Worm (Caenorhabditis elegans): ENCODE results near the gene clec-233.

clec-233 gene

ce11 chrV:16218522-16218921 lies 15.2 kb upstream of the clec-233 start, which contains the start of gene F11A5.15:
Gene F11A5.15, minus strand, starts transcription at chrV:16218622.
- no peak for TF ChIP-seq him-1 (tag; optimal IDR thresholded peaks at IDR 0.05)
- no peak for TF ChIP-seq W03F9.2 (tag; optimal IDR thresholded peaks at IDR 0.05)
- TF ChIP-seq dao-5 (tag; optimal IDR thresholded peaks at IDR 0.05), result no peak

ce11 chrV:16218972-16219757 lies 14.6 kb upstream of the clec-233 start, which contains the start of gene glc-1:
Gene glc-1, plus strand, starts transcription at chrV:16219634.
- TF ChIP-seq W03F9.2 (tag; optimal IDR thresholded peaks at IDR 0.05) (no peak), dao-5 (tag; optimal IDR thresholded peaks at IDR 0.05) (no peak), him-1 (tag; optimal IDR thresholded peaks at IDR 0.05) (no peak)

ce11 chrV:16220020-16220419 lies 13.7 kb upstream of the clec-233 start:
- TF ChIP-seq W03F9.2 (tag; optimal IDR thresholded peaks at IDR 0.05), result no peak
- no peak for TF ChIP-seq dao-5 (tag; optimal IDR thresholded peaks at IDR 0.05)
- TF ChIP-seq him-1 (tag; optimal IDR thresholded peaks at IDR 0.05), result no peak

- TF ChIP-seq dao-5 (tag; optimal IDR thresholded peaks at IDR 0.05) (no peak), him-1 (tag; optimal IDR thresholded peaks at IDR 0.05) (no peak), W03F9.2 (tag; optimal IDR thresholded peaks at IDR 0.05) (no peak)
These were observed 9.7 kb upstream of the clec-233 start, which contains the start of gene stdh-2 for ce11 chrV:16224027-16224426. Gene stdh-2, plus strand, starts transcription at chrV:16224327.

ce11 chrV:16225524-16226116 lies 8.1 kb upstream of the clec-233 start:
- TF ChIP-seq him-1 (tag; optimal IDR thresholded peaks at IDR 0.05), result no peak
- no peak for TF ChIP-seq W03F9.2 (tag; optimal IDR thresholded peaks at IDR 0.05)
- no peak for TF ChIP-seq dao-5 (tag; optimal IDR thresholded peaks at IDR 0.05)

ce11 chrV:16226581-16226980 lies 7.1 kb upstream of the clec-233 start, which contains the start of gene F11A5.13:
Gene F11A5.13, minus strand, starts transcription at chrV:16226681.
- no peak for TF ChIP-seq dao-5 (tag; optimal IDR thresholded peaks at IDR 0.05)
- TF ChIP-seq W03F9.2 (tag; optimal IDR thresholded peaks at IDR 0.05), result no peak
- no peak for TF ChIP-seq him-1 (tag; optimal IDR thresholded peaks at IDR 0.05)

- TF ChIP-seq dao-5 (tag; optimal IDR thresholded peaks at IDR 0.05), result no peak
- TF ChIP-seq him-1 (tag; optimal IDR thresholded peaks at IDR 0.05), result no peak
- TF ChIP-seq W03F9.2 (tag; optimal IDR thresholded peaks at IDR 0.05), result no peak
These were observed 4.3 kb upstream of the clec-233 start for ce11 chrV:16229439-16229838.

- TF ChIP-seq dao-5 (tag; optimal IDR thresholded peaks at IDR 0.05) (no peak), W03F9.2 (tag; optimal IDR thresholded peaks at IDR 0.05) (no peak), him-1 (tag; optimal IDR thresholded peaks at IDR 0.05) (no peak)
These were observed 3.8 kb upstream of the clec-233 start, which contains the start of the genes F21H7.2 and F21H7.12 for ce11 chrV:16229896-16230295. Gene F21H7.2, minus strand, starts transcription at chrV:16229996. Gene F21H7.12, plus strand, starts transcription at chrV:16230165.

ce11 chrV:16232180-16232579 lies 1.5 kb upstream of the clec-233 start, which contains the start of gene gst-22:
Gene gst-22, minus strand, starts transcription at chrV:16232282.
- TF ChIP-seq dao-5 (tag; optimal IDR thresholded peaks at IDR 0.05), result no peak
- no peak for TF ChIP-seq W03F9.2 (tag; optimal IDR thresholded peaks at IDR 0.05)
- no peak for TF ChIP-seq him-1 (tag; optimal IDR thresholded peaks at IDR 0.05)

ce11 chrV:16235135-16235534 lies 1.4 kb downstream of the clec-233 start, which contains the start of gene F21H7.3:
Gene F21H7.3, minus strand, starts transcription at chrV:16235235.
- TF ChIP-seq him-1 (tag; optimal IDR thresholded peaks at IDR 0.05) (no peak), dao-5 (tag; optimal IDR thresholded peaks at IDR 0.05) (no peak), W03F9.2 (tag; optimal IDR thresholded peaks at IDR 0.05) (no peak)

- TF ChIP-seq W03F9.2 (tag; optimal IDR thresholded peaks at IDR 0.05), result no peak
- TF ChIP-seq him-1 (tag; optimal IDR thresholded peaks at IDR 0.05), result no peak
- no peak for TF ChIP-seq dao-5 (tag; optimal IDR thresholded peaks at IDR 0.05)
These were observed 1.9 kb downstream of the clec-233 start, which contains the start of gene srh-98 for ce11 chrV:16235647-16236046. Gene srh-98, minus strand, starts transcription at chrV:16235747.

ce11 chrV:16237223-16237622 lies 3.5 kb downstream of the clec-233 start, which contains the start of gene F21H7.5:
Gene F21H7.5, plus strand, starts transcription at chrV:16237523.
- TF ChIP-seq W03F9.2 (tag; optimal IDR thresholded peaks at IDR 0.05), result no peak
- no peak for TF ChIP-seq dao-5 (tag; optimal IDR thresholded peaks at IDR 0.05)
- TF ChIP-seq him-1 (tag; optimal IDR thresholded peaks at IDR 0.05), result no peak

- no peak for TF ChIP-seq W03F9.2 (tag; optimal IDR thresholded peaks at IDR 0.05)
- TF ChIP-seq dao-5 (tag; optimal IDR thresholded peaks at IDR 0.05), result no peak
- no peak for TF ChIP-seq him-1 (tag; optimal IDR thresholded peaks at IDR 0.05)
These were observed 10.4 kb downstream of the clec-233 start, which contains the start of gene srh-104 for ce11 chrV:16244078-16244477. Gene srh-104, minus strand, starts transcription at chrV:16244178.

ce11 chrV:16246579-16246978 lies 12.9 kb downstream of the clec-233 start, which contains the start of gene srh-95:
Gene srh-95, plus strand, starts transcription at chrV:16246879.
- TF ChIP-seq W03F9.2 (tag; optimal IDR thresholded peaks at IDR 0.05) (no peak), him-1 (tag; optimal IDR thresholded peaks at IDR 0.05) (no peak), dao-5 (tag; optimal IDR thresholded peaks at IDR 0.05) (no peak)

Measured in whole organism, L4/young adult.